Worm (Caenorhabditis elegans): ENCODE results near the gene F58G6.3.
A peak's percentile ranks its signal among the peaks of the same experiment; 100 is the strongest.

The F58G6.3 gene

ce11 chrIV:9668103-9668672 is 14.9 kb downstream of the F58G6.3 start:
- TF ChIP-seq efl-1 (optimal IDR thresholded peaks at IDR 0.05) (no peak), efl-1 (GFP tag; optimal IDR thresholded peaks at IDR 0.05 in 1 of 2) (peak in 1 of 2 experiments; percentile 56), snu-23 (GFP tag; optimal IDR thresholded peaks at IDR 0.05) (peak; percentile 23), nhr-20 (tag; optimal IDR thresholded peaks at IDR 0.05) (peak; percentile 77), elt-2 (tag; optimal IDR thresholded peaks at IDR 0.05) (peak; percentile 65), lin-14 (GFP tag; optimal IDR thresholded peaks at IDR 0.05) (peak; percentile 46), ztf-11 (tag; optimal IDR thresholded peaks at IDR 0.05) (no peak), mab-9 (GFP tag; IDR thresholded peaks at IDR 0.05) (no peak), unc-62 (GFP tag; optimal IDR thresholded peaks at IDR 0.05) (no peak), mdl-1 (tag; optimal IDR thresholded peaks at IDR 0.05) (peak in 1 of 2 experiments; percentile 31), nhr-19 (GFP tag; conservative IDR thresholded peaks at IDR 0.05) (peak; percentile 10; the same call in 1 of the 2 replicates), nhr-71 (tag; optimal IDR thresholded peaks at IDR 0.05) (peak; percentile 64), swsn-7 (tag; optimal IDR thresholded peaks at IDR 0.05) (no peak), lin-35 (GFP tag; optimal IDR thresholded peaks at IDR 0.05) (peak in 1 of 2 experiments; percentile 14)

DNA sequence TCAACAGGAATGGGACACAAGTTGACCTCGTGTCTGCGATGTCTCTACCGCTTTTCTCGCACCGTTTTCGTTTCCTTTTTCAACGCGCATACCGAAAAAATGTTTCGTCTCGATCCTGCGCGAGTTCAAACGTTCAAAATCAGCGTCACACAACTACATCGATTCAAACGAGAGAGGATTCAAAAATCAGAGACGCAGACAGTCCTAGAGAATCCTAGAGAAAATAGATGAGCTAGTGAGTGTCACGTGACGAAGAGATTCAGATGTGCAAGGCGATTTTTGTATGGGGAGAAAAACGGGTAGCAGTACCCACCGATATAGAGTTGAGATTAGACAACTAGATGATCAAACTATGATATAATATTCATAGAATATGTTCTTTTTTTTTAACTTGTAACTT is 16.6 kb downstream of the F58G6.3 start:
- TF ChIP-seq snu-23 (GFP tag; optimal IDR thresholded peaks at IDR 0.05) (peak; percentile 86), blmp-1 (tag; optimal IDR thresholded peaks at IDR 0.05) (peak; percentile 77), lin-35 (GFP tag; optimal IDR thresholded peaks at IDR 0.05) (peak; percentile 39 to 75), nhr-20 (tag; optimal IDR thresholded peaks at IDR 0.05) (peak; percentile 96), jun-1 (tag; optimal IDR thresholded peaks at IDR 0.05) (peak; percentile 56), elt-3 (tag; optimal IDR thresholded peaks at IDR 0.05) (peak in 2 of 6 experiments; percentile 2 to 68), lsy-2 (tag; optimal IDR thresholded peaks at IDR 0.05) (peak; percentile 35 to 70), C04F5.9 (tag; optimal IDR thresholded peaks at IDR 0.05) (peak; percentile 24), grh-1 (GFP tag; IDR thresholded peaks at IDR 0.05) (peak; percentile 79), nhr-85 (tag) (peak; percentile 98), nhr-90 (tag; optimal IDR thresholded peaks at IDR 0.05; ENCODE audit: poor library complexity) (peak; percentile 74), nhr-19 (GFP tag; conservative IDR thresholded peaks at IDR 0.05) (peak; percentile 73), nhr-76 (tag; optimal IDR thresholded peaks at IDR 0.05) (no peak), mdl-1 (tag; optimal IDR thresholded peaks at IDR 0.05) (peak; percentile 8 to 70), unc-62 (GFP tag; optimal IDR thresholded peaks at IDR 0.05) (no peak), efl-3 (GFP tag; optimal IDR thresholded peaks at IDR 0.05) (peak; percentile 12), sup-37 (GFP tag; optimal IDR thresholded peaks at IDR 0.05) (no peak), ztf-4 (tag; optimal IDR thresholded peaks at IDR 0.05) (peak; percentile 25), hlh-17 (GFP tag; optimal IDR thresholded peaks at IDR 0.05; ENCODE audit: borderline replicate concordance) (no peak), fkh-8 (tag; optimal IDR thresholded peaks at IDR 0.05) (no peak), sptf-1 (tag; optimal IDR thresholded peaks at IDR 0.05) (no peak), efl-1 (optimal IDR thresholded peaks at IDR 0.05) (peak; percentile 51 to 56), efl-1 (GFP tag; optimal IDR thresholded peaks at IDR 0.05 in 1 of 2) (peak; percentile 30 to 95), nhr-11 (tag; optimal IDR thresholded peaks at IDR 0.05) (peak; percentile 7), ama-1 (optimal IDR thresholded peaks at IDR 0.05) (peak; percentile 9), nhr-28 (tag; optimal IDR thresholded peaks at IDR 0.05) (no peak), nhr-77 (tag; optimal IDR thresholded peaks at IDR 0.05) (peak; percentile 33), irx-1 (tag; optimal IDR thresholded peaks at IDR 0.05) (peak; percentile 34), ztf-11 (tag; optimal IDR thresholded peaks at IDR 0.05) (no peak), mep-1 (tag; optimal IDR thresholded peaks at IDR 0.05) (peak; percentile 88), unc-130 (tag; optimal IDR thresholded peaks at IDR 0.05) (no peak), zag-1 (tag; optimal IDR thresholded peaks at IDR 0.05) (no peak), egl-27 (tag; optimal IDR thresholded peaks at IDR 0.05) (no peak), lin-39 (tag; optimal IDR thresholded peaks at IDR 0.05) (peak; percentile 30), nhr-47 (tag; optimal IDR thresholded peaks at IDR 0.05) (peak; percentile 67), lir-3 (tag; optimal IDR thresholded peaks at IDR 0.05; ENCODE audit: poor library complexity) (peak; percentile 19), zip-4 (GFP tag; optimal IDR thresholded peaks at IDR 0.05) (no peak), vab-15 (tag; optimal IDR thresholded peaks at IDR 0.05) (no peak), ets-5 (GFP tag; IDR thresholded peaks at IDR 0.05) (no peak), rnt-1 (tag; optimal IDR thresholded peaks at IDR 0.05) (peak; percentile 67), pqm-1 (tag; optimal IDR thresholded peaks at IDR 0.05) (no peak), ceh-88 (GFP tag; IDR thresholded peaks at IDR 0.05) (no peak), lin-13 (GFP tag; optimal IDR thresholded peaks at IDR 0.05) (peak; percentile 1), F16B12.6 (tag; optimal IDR thresholded peaks at IDR 0.05) (no peak)

All from whole organism, L1 larva.